In the genomic region with DNA sequence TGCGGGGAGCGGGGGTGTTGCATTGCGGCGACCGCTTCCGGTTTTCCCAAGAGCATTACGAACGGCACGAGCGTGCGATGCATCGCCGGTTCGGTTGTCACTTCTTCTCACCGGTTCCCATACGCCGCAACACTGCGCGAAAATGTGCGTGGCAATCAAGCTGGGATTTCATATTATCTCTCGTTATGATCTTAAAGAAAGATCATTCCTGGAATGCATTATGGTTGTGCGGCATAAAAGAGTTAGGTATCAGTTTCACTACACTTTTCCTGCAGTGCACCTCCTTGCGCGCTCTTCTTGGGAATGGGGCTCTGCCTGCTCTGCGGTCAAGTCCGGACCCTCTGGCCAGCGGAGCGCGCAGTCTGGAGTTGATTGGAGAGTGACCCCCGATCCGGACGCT, we compare ENCODE assay signal across 3 fruit fly cellular contexts.
TF ChIP-seq lines count a peak whose summit lies in the region.

No protein-coding gene starts in this region.

- TF ChIP-seq CTCF in whole organism, embryonic (GFP tag; optimal IDR thresholded peaks at IDR 0.05; lab: Kevin White, UChicago) = no peak

TF ChIP-seq in whole organism, embryonic, 481 proteins besides CTCF, POLR2A, EP300 and RAD21 (continues in another document):
- TF ChIP-seq CG12659 (GFP tag; optimal IDR thresholded peaks at IDR 0.05; lab: Kevin White, UChicago) (peak; percentile 14), Sox102F (GFP tag; optimal IDR thresholded peaks at IDR 0.05; lab: Kevin White, UChicago) (peak; percentile 71), seq (GFP tag; IDR thresholded peaks at IDR 0.05; lab: Robert Waterston, UW) (0 out of 2 replicates have a peak, but pooled peaks have one; percentile 10), oc (tag; optimal IDR thresholded peaks at IDR 0.05; lab: Kevin White, UChicago) (peak; percentile 37), dan (GFP tag; IDR thresholded peaks at IDR 0.05; lab: Robert Waterston, UW) (no peak), Blimp-1 (GFP tag; optimal IDR thresholded peaks at IDR 0.05; lab: Kevin White, UChicago) (peak; percentile 59), CG32532 (GFP tag; IDR thresholded peaks at IDR 0.05; lab: Robert Waterston, UW) (0 out of 2 replicates have a peak, but pooled peaks have one; percentile 5), Adf1 (GFP tag; IDR thresholded peaks at IDR 0.05; lab: Robert Waterston, UW) (no peak), aop (GFP tag; IDR thresholded peaks at IDR 0.05; lab: Robert Waterston, UW) (0 out of 2 replicates have a peak, but pooled peaks have one; percentile 26), zfh1 (GFP tag; IDR thresholded peaks at IDR 0.05; lab: Robert Waterston, UW) (peak; percentile 56; the same call in 2 of the 3 replicates), pfk (GFP tag; optimal IDR thresholded peaks at IDR 0.05; lab: Kevin White, UChicago) (no peak), Sin3A (optimal IDR thresholded peaks at IDR 0.05; lab: Kevin White, UChicago) (no peak), CG3847 (GFP tag; IDR thresholded peaks at IDR 0.05; lab: Robert Waterston, UW) (no peak), Oli (tag; optimal IDR thresholded peaks at IDR 0.05; lab: Kevin White, UChicago) (peak; percentile 46), CG7372 (GFP tag; IDR thresholded peaks at IDR 0.05; lab: Robert Waterston, UW) (no peak), PHDP (tag; optimal IDR thresholded peaks at IDR 0.05; lab: Kevin White, UChicago) (no peak), Fer2 (tag; optimal IDR thresholded peaks at IDR 0.05; lab: Kevin White, UChicago) (no peak), cato (GFP tag; optimal IDR thresholded peaks at IDR 0.05; lab: Kevin White, UChicago; ENCODE audit: borderline replicate concordance) (no peak), CG33213 (GFP tag; optimal IDR thresholded peaks at IDR 0.05; lab: Kevin White, UChicago) (no peak), inv (GFP tag; IDR thresholded peaks at IDR 0.05; lab: Robert Waterston, UW; ENCODE audit: partially characterized antibody) (no peak), fd64A (GFP tag; optimal IDR thresholded peaks at IDR 0.05; lab: Kevin White, UChicago) (no peak), ssp (GFP tag; IDR thresholded peaks at IDR 0.05; lab: Robert Waterston, UW) (no peak), CG30403 (GFP tag; optimal IDR thresholded peaks at IDR 0.05; lab: Kevin White, UChicago) (peak; percentile 43), CG10565 (GFP tag; optimal IDR thresholded peaks at IDR 0.05; lab: Kevin White, UChicago) (no peak), caup (GFP tag; optimal IDR thresholded peaks at IDR 0.05; lab: Kevin White, UChicago; ENCODE audit: severe bottlenecking) (no peak), run (tag; optimal IDR thresholded peaks at IDR 0.05; lab: Kevin White, UChicago) (no peak), ase (GFP tag; IDR thresholded peaks at IDR 0.05; lab: Robert Waterston, UW) (peak; percentile 55; the same call in 1 of the 3 replicates)

TF ChIP-seq in whole organism, prepupa, 60 proteins besides CTCF, POLR2A, EP300 and RAD21 (continues in another document):
- TF ChIP-seq Gug (GFP tag; IDR thresholded peaks at IDR 0.05; lab: Robert Waterston, UW) (peak; percentile 76), CG10669 (GFP tag; optimal IDR thresholded peaks at IDR 0.05; lab: Kevin White, UChicago) (no peak), dac (GFP tag; optimal IDR thresholded peaks at IDR 0.05; lab: Kevin White, UChicago) (peak; percentile 48), Lpt (GFP tag; optimal IDR thresholded peaks at IDR 0.05; lab: Kevin White, UChicago) (peak; percentile 38), CG34406 (GFP tag; optimal IDR thresholded peaks at IDR 0.05; lab: Kevin White, UChicago) (no peak), net (GFP tag; optimal IDR thresholded peaks at IDR 0.05; lab: Kevin White, UChicago) (peak; percentile 43), Smox (GFP tag; optimal IDR thresholded peaks at IDR 0.05; lab: Kevin White, UChicago) (no peak), OdsH (GFP tag; optimal IDR thresholded peaks at IDR 0.05; lab: Kevin White, UChicago) (peak; percentile 42), Blimp-1 (GFP tag; optimal IDR thresholded peaks at IDR 0.05; lab: Kevin White, UChicago) (no peak), Ets21C (GFP tag; optimal IDR thresholded peaks at IDR 0.05; lab: Kevin White, UChicago) (no peak), Hr39 (GFP tag; optimal IDR thresholded peaks at IDR 0.05; lab: Kevin White, UChicago) (no peak), lz (GFP tag; optimal IDR thresholded peaks at IDR 0.05; lab: Kevin White, UChicago) (no peak), CG6792 (GFP tag; optimal IDR thresholded peaks at IDR 0.05; lab: Kevin White, UChicago) (no peak), achi (GFP tag; optimal IDR thresholded peaks at IDR 0.05; lab: Kevin White, UChicago) (peak; percentile 40), Hr4 (GFP tag; optimal IDR thresholded peaks at IDR 0.05; lab: Kevin White, UChicago) (peak; percentile 81), CG15336 (GFP tag; IDR thresholded peaks at IDR 0.05; lab: Robert Waterston, UW) (peak; percentile 89), vri (GFP tag; optimal IDR thresholded peaks at IDR 0.05; lab: Kevin White, UChicago) (no peak), cyc (GFP tag; optimal IDR thresholded peaks at IDR 0.05; lab: Kevin White, UChicago) (no peak), Eip75B (GFP tag; optimal IDR thresholded peaks at IDR 0.05; lab: Kevin White, UChicago) (no peak), CG8119 (GFP tag; IDR thresholded peaks at IDR 0.05; lab: Robert Waterston, UW) (peak; percentile 85), CG9139 (GFP tag; optimal IDR thresholded peaks at IDR 0.05; lab: Kevin White, UChicago) (no peak), CG11294 (GFP tag; IDR thresholded peaks at IDR 0.05; lab: Robert Waterston, UW) (peak; percentile 63), pdm3 (GFP tag; optimal IDR thresholded peaks at IDR 0.05; lab: Kevin White, UChicago) (peak; percentile 56), esn (GFP tag; optimal IDR thresholded peaks at IDR 0.05; lab: Kevin White, UChicago) (no peak), CG6276 (GFP tag; optimal IDR thresholded peaks at IDR 0.05; lab: Kevin White, UChicago) (peak; percentile 63), Sox14 (GFP tag; optimal IDR thresholded peaks at IDR 0.05; lab: Kevin White, UChicago) (peak; percentile 8), Ets96B (tag; optimal IDR thresholded peaks at IDR 0.05; lab: Kevin White, UChicago) (no peak), Met (GFP tag; optimal IDR thresholded peaks at IDR 0.05; lab: Kevin White, UChicago) (no peak), CG11762 (GFP tag; optimal IDR thresholded peaks at IDR 0.05; lab: Kevin White, UChicago; ENCODE audit: insufficient read depth) (no peak), CG32006 (GFP tag; optimal IDR thresholded peaks at IDR 0.05; lab: Kevin White, UChicago) (peak; percentile 85), Eip93F (GFP tag; optimal IDR thresholded peaks at IDR 0.05; lab: Kevin White, UChicago) (no peak), fd85E (GFP tag; optimal IDR thresholded peaks at IDR 0.05; lab: Kevin White, UChicago) (no peak)

TF ChIP-seq in whole organism, pupa, 21 proteins besides CTCF, POLR2A, EP300 and RAD21:
- no peak for TF ChIP-seq CG9948 (tag; optimal IDR thresholded peaks at IDR 0.05; lab: Kevin White, UChicago)
- TF ChIP-seq CG13204 (GFP tag; optimal IDR thresholded peaks at IDR 0.05; lab: Kevin White, UChicago) = no peak
- TF ChIP-seq CG10348 (GFP tag; IDR thresholded peaks at IDR 0.05; lab: Robert Waterston, UW) = 0 out of 2 replicates have a peak, but pooled peaks have one; percentile 47
- TF ChIP-seq Pif1B (GFP tag; optimal IDR thresholded peaks at IDR 0.05; lab: Kevin White, UChicago) = no peak
- TF ChIP-seq CG14655 (GFP tag; optimal IDR thresholded peaks at IDR 0.05; lab: Kevin White, UChicago) = no peak
- peak; percentile 64 for TF ChIP-seq CG12605 (GFP tag; IDR thresholded peaks at IDR 0.05; lab: Robert Waterston, UW)
- peak; percentile 69 for TF ChIP-seq CG32121 (GFP tag; IDR thresholded peaks at IDR 0.05; lab: Robert Waterston, UW)
- no peak for TF ChIP-seq Snoo (tag; optimal IDR thresholded peaks at IDR 0.05; lab: Kevin White, UChicago)
- peak; percentile 80 for TF ChIP-seq CG8301 (tag; optimal IDR thresholded peaks at IDR 0.05; lab: Kevin White, UChicago)
- TF ChIP-seq fd96Ca (GFP tag; IDR thresholded peaks at IDR 0.05; lab: Robert Waterston, UW) = peak; percentile 87
- no peak for TF ChIP-seq CG15710 (tag; optimal IDR thresholded peaks at IDR 0.05; lab: Kevin White, UChicago)
- no peak for TF ChIP-seq CG8159 (tag; optimal IDR thresholded peaks at IDR 0.05; lab: Kevin White, UChicago)
- no peak for TF ChIP-seq CG17806 (tag; optimal IDR thresholded peaks at IDR 0.05; lab: Kevin White, UChicago)
- no peak for TF ChIP-seq EcR (GFP tag; optimal IDR thresholded peaks at IDR 0.05; lab: Kevin White, UChicago)
- peak; percentile 85 for TF ChIP-seq Ets98B (GFP tag; IDR thresholded peaks at IDR 0.05; lab: Robert Waterston, UW)
- no peak for TF ChIP-seq gl (tag; optimal IDR thresholded peaks at IDR 0.05; lab: Kevin White, UChicago)
- TF ChIP-seq CG34367 (tag; optimal IDR thresholded peaks at IDR 0.05; lab: Kevin White, UChicago) = no peak
- no peak for TF ChIP-seq Pif1A (GFP tag; optimal IDR thresholded peaks at IDR 0.05; lab: Kevin White, UChicago)
- TF ChIP-seq D1 (tag; optimal IDR thresholded peaks at IDR 0.05; lab: Kevin White, UChicago) = no peak
- TF ChIP-seq rn (GFP tag; IDR thresholded peaks at IDR 0.05; lab: Robert Waterston, UW) = peak; percentile 49; the same call in 1 of the 2 replicates
- peak; percentile 90 for TF ChIP-seq CG4496 (GFP tag; IDR thresholded peaks at IDR 0.05; lab: Robert Waterston, UW)
